Fruit fly (Drosophila melanogaster) whole organism, pupa: ENCODE measurements around the gene CG32284.

ENCODE experiments used
- CG10348 ChIP-seq: fragments of 200-800 bp; sonication (Bioruptor generic); IDR thresholded peaks from 2 replicates; pipeline ENCODE4 v1.3.6; 2022; ENCODE audit warnings: missing biosample characterization, missing genetic modification characterization
- CG12605 ChIP-seq: fragments of 200-800 bp; sonication (Bioruptor generic); IDR thresholded peaks from 2 replicates; pipeline ENCODE4 v1.3.6; 2022; ENCODE audit warnings: missing biosample characterization, missing genetic modification characterization
- CG14655 ChIP-seq: fragments of 200-800 bp; sonication (Bioruptor generic); optimal IDR thresholded peaks from 3 replicates; lab custom pipeline; 2017; ENCODE audit warnings: mild to moderate bottlenecking, missing biosample characterization, missing genetic modification reagents, missing genetic modification characterization
- CG15710 ChIP-seq: fragments of 200-800 bp; sonication (Bioruptor generic); optimal IDR thresholded peaks from 2 replicates; lab custom pipeline; 2018; ENCODE audit warnings: missing biosample characterization, mild to moderate bottlenecking, missing genetic modification characterization, moderate library complexity
- CG17806 ChIP-seq: fragments of 200-800 bp; sonication (Bioruptor generic); optimal IDR thresholded peaks from 2 replicates; lab custom pipeline; 2018; ENCODE audit warnings: missing biosample characterization, mild to moderate bottlenecking, missing genetic modification characterization, moderate library complexity
- CG32121 ChIP-seq: fragments of 200-800 bp; sonication (Bioruptor generic); IDR thresholded peaks from 2 replicates; pipeline ENCODE4 v1.3.6; 2022; ENCODE audit warnings: missing biosample characterization, missing genetic modification characterization
- CG34367 ChIP-seq: fragments of 200-800 bp; sonication (Bioruptor generic); optimal IDR thresholded peaks from 2 replicates; lab custom pipeline; 2018; ENCODE audit warnings: missing biosample characterization, mild to moderate bottlenecking, missing genetic modification characterization
- CG4496 ChIP-seq: fragments of 200-800 bp; sonication (Bioruptor generic); IDR thresholded peaks from 3 replicates; pipeline ENCODE4 v1.3.6; 2022; ENCODE audit warnings: missing biosample characterization, missing genetic modification characterization
- CG8159 ChIP-seq: fragments of 200-800 bp; sonication (Bioruptor generic); optimal IDR thresholded peaks from 3 replicates; lab custom pipeline; 2018; ENCODE audit warnings: missing biosample characterization, mild to moderate bottlenecking, missing genetic modification characterization, moderate library complexity
- CG8301 ChIP-seq: fragments of 200-800 bp; sonication (Bioruptor generic); optimal IDR thresholded peaks from 2 replicates; lab custom pipeline; 2018; ENCODE audit warnings: missing biosample characterization, mild to moderate bottlenecking, missing genetic modification characterization
- CG9948 ChIP-seq: fragments of 200-800 bp; sonication (Bioruptor generic); optimal IDR thresholded peaks from 2 replicates; lab custom pipeline; 2018; ENCODE audit warnings: missing biosample characterization, mild to moderate bottlenecking, missing genetic modification characterization, moderate library complexity
- D1 ChIP-seq: fragments of 200-800 bp; sonication (Bioruptor generic); optimal IDR thresholded peaks from 2 replicates; lab custom pipeline; 2018; ENCODE audit warnings: missing biosample characterization, mild to moderate bottlenecking, missing genetic modification characterization, moderate library complexity
- EcR ChIP-seq: fragments of 200-800 bp; sonication (Bioruptor generic); optimal IDR thresholded peaks from 3 replicates; lab custom pipeline; 2019; ENCODE audit warnings: missing biosample characterization, missing genetic modification characterization, mild to moderate bottlenecking, moderate library complexity, missing genetic modification reagents
- Ets98B ChIP-seq: fragments of 200-800 bp; sonication (Bioruptor generic); IDR thresholded peaks from 2 replicates; pipeline ENCODE4 v1.3.6; 2022; ENCODE audit warnings: missing biosample characterization, missing genetic modification characterization
- Pif1A ChIP-seq: fragments of 200-800 bp; sonication (Bioruptor generic); optimal IDR thresholded peaks from 3 replicates; lab custom pipeline; 2016; ENCODE audit warnings: missing biosample characterization, missing genetic modification characterization
- Pif1B ChIP-seq: fragments of 200-800 bp; sonication (Bioruptor generic); optimal IDR thresholded peaks from 3 replicates; lab custom pipeline; 2016; ENCODE audit warnings: missing biosample characterization, missing genetic modification characterization
- Snoo ChIP-seq: fragments of 200-800 bp; sonication (Bioruptor generic); optimal IDR thresholded peaks from 3 replicates; lab custom pipeline; 2017; ENCODE audit warnings: missing biosample characterization, mild to moderate bottlenecking, missing genetic modification characterization, inconsistent platforms
- fd96Ca ChIP-seq: fragments of 200-800 bp; sonication (Bioruptor generic); IDR thresholded peaks from 3 replicates; pipeline ENCODE4 v1.3.6; 2022; ENCODE audit warnings: missing biosample characterization, missing genetic modification characterization
- gl ChIP-seq: fragments of 200-800 bp; sonication (Bioruptor generic); optimal IDR thresholded peaks from 2 replicates; lab custom pipeline; 2018; ENCODE audit warnings: missing biosample characterization, mild to moderate bottlenecking, missing genetic modification characterization
- rn ChIP-seq: fragments of 200-800 bp; sonication (Bioruptor generic); IDR thresholded peaks from 2 replicates; pipeline ENCODE4 v1.3.6; 2022; ENCODE audit warnings: missing biosample characterization, missing genetic modification characterization

CG32284 gene

DNA sequence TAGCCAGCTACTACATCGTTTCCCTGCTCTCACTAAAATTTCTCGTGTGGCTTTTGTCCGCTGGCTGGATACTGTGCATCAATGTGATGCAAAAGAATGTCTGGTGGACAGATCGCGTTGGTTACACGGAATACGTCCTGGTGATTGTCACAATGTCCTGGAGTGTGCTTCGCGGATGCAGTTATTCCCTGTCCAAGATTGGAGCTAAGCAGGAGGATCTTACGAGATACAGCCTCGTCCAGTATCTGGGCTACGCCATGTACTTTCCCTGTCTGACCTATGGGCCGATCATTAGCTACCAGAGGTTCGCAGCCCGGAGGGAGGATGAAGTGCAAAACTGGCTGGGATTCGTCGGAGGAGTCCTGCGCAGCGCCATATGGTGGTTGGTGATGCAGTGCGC lies 23.9 kb upstream of the CG32284 start:
- TF ChIP-seq CG8301 (tag; lab: Kevin White, UChicago) (no peak), CG32121 (GFP tag; lab: Robert Waterston, UW) (no peak), Ets98B (GFP tag; lab: Robert Waterston, UW) (no peak), CG12605 (GFP tag; lab: Robert Waterston, UW) (no peak)

- TF ChIP-seq Pif1B (no peak), CG4496 (GFP tag; lab: Robert Waterston, UW) (0 out of 3 replicates have a peak, but pooled peaks have one; percentile 58), D1 (tag; lab: Kevin White, UChicago) (no peak), CG32121 (GFP tag; lab: Robert Waterston, UW) (0 out of 2 replicates have a peak, but pooled peaks have one; percentile 37), fd96Ca (GFP tag; lab: Robert Waterston, UW) (peak; percentile 34; the same call in 1 of the 3 replicates), Ets98B (GFP tag; lab: Robert Waterston, UW) (0 out of 2 replicates have a peak, but pooled peaks have one; percentile 19)
Measured at dm6 chr3L:3164951-3165350, 21.5 kb upstream of the CG32284 start, which contains the start of gene CG32280. Gene CG32280 (plus strand): TSS chr3L:3165181.

DNA sequence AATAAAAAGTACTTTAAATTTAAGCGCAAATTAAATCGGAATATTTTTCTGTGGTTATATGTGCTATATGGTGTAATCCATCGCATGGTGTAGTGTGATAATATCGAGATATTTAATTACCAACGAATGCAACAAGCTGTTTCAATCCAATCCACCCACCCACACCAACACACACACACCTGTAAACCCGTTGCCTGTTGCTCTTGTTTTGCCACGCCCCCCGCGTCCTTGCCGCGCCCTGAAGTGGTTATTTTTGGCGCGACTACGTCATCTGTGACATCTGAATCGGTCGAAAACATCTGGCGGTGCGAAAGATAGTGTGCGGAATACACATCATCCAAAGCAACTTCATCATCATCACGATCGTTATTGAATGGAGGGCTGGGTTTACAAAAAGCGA lies 21.1 kb upstream of the CG32284 start:
- TF ChIP-seq CG15710 (tag; lab: Kevin White, UChicago) (no peak), EcR (peak; percentile 35)

DNA sequence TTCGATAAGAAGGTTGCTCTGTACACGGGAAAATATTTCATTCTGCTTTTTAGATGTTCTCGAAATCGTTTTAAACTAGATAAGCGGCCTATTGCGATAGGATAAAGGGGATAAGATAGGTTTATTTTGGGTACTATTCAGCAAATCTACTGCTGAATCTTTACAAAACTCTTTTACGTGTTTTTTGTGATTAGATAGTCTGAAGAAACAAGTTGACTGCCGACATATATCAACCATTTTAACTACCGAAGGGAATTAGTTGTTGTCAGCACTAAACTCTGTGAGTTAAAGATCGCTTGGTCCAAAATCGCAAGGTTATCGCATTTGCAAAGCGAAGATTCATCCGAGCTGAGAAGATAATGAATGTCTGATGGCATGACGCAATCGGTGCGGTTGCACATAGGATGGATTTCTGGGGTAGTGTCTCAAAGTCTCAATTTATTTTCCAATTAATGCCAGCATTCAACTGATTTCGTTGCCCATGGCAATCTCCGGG lies 20.2 kb upstream of the CG32284 start, which contains the start of gene Asciz:
Asciz (minus strand) TSS at position 51 of the 496 bp plus-strand sequence.
- TF ChIP-seq CG15710 (tag; lab: Kevin White, UChicago): no peak
- TF ChIP-seq CG34367: no peak
- TF ChIP-seq CG8301 (tag; lab: Kevin White, UChicago): no peak
- TF ChIP-seq CG14655: no peak
- no peak for TF ChIP-seq Pif1A (GFP tag; lab: Kevin White, UChicago)
- TF ChIP-seq CG10348 (GFP tag; lab: Robert Waterston, UW): no peak
- TF ChIP-seq fd96Ca (GFP tag; lab: Robert Waterston, UW): no peak

- TF ChIP-seq CG4496 (GFP tag; lab: Robert Waterston, UW) (no peak), Snoo (tag; lab: Kevin White, UChicago) (no peak), gl (tag; lab: Kevin White, UChicago) (no peak), EcR (no peak), rn (GFP tag; lab: Robert Waterston, UW) (no peak), Ets98B (GFP tag; lab: Robert Waterston, UW) (no peak), CG17806 (tag; lab: Kevin White, UChicago) (no peak), CG8159 (no peak), CG15710 (tag; lab: Kevin White, UChicago) (no peak), CG10348 (GFP tag; lab: Robert Waterston, UW) (no peak), CG32121 (GFP tag; lab: Robert Waterston, UW) (no peak), CG14655 (no peak)
Measured at dm6 chr3L:3169107-3169506, 17.4 kb upstream of the CG32284 start, which contains the start of the genes CG32278 and CG32281. Gene CG32278 (plus strand): TSS chr3L:3169286. Gene CG32281 (plus strand): TSS chr3L:3169375.

- TF ChIP-seq CG10348 (GFP tag; lab: Robert Waterston, UW) (no peak), CG4496 (GFP tag; lab: Robert Waterston, UW) (no peak), CG12605 (GFP tag; lab: Robert Waterston, UW) (no peak), CG8301 (tag; lab: Kevin White, UChicago) (no peak)
Measured at dm6 chr3L:3172445-3172844, 14.0 kb upstream of the CG32284 start, which contains the start of gene CG14963. Gene CG14963 (minus strand): TSS chr3L:3172545.

- TF ChIP-seq D1 (tag; lab: Kevin White, UChicago) (no peak), gl (tag; lab: Kevin White, UChicago) (no peak), CG32121 (GFP tag; lab: Robert Waterston, UW) (no peak), CG15710 (tag; lab: Kevin White, UChicago) (no peak), Pif1B (no peak), fd96Ca (GFP tag; lab: Robert Waterston, UW) (no peak), CG8159 (no peak), Snoo (tag; lab: Kevin White, UChicago) (no peak), EcR (no peak), CG14655 (no peak), rn (GFP tag; lab: Robert Waterston, UW) (no peak)
Measured at dm6 chr3L:3177872-3178271, 8.6 kb upstream of the CG32284 start.

- TF ChIP-seq D1 (tag; lab: Kevin White, UChicago): no peak
- peak; percentile 16; the same call in 1 of the 2 replicates for TF ChIP-seq CG10348 (GFP tag; lab: Robert Waterston, UW)
- TF ChIP-seq CG17806 (tag; lab: Kevin White, UChicago): no peak
- no peak for TF ChIP-seq CG9948
- TF ChIP-seq CG32121 (GFP tag; lab: Robert Waterston, UW): peak; percentile 35; the same call in 1 of the 2 replicates
- TF ChIP-seq Pif1B: no peak
- no peak for TF ChIP-seq Ets98B (GFP tag; lab: Robert Waterston, UW)
- no peak for TF ChIP-seq CG12605 (GFP tag; lab: Robert Waterston, UW)
- no peak for TF ChIP-seq CG34367
- no peak for TF ChIP-seq rn (GFP tag; lab: Robert Waterston, UW)
- TF ChIP-seq EcR: peak; percentile 7
- TF ChIP-seq CG4496 (GFP tag; lab: Robert Waterston, UW): no peak
- TF ChIP-seq CG15710 (tag; lab: Kevin White, UChicago): no peak
- TF ChIP-seq fd96Ca (GFP tag; lab: Robert Waterston, UW): 0 out of 3 replicates have a peak, but pooled peaks have one; percentile 53
- no peak for TF ChIP-seq CG8301 (tag; lab: Kevin White, UChicago)
- no peak for TF ChIP-seq Snoo (tag; lab: Kevin White, UChicago)
- TF ChIP-seq, all 21 proteins: peak for 4
Measured at dm6 chr3L:3178530-3179096, 7.9 kb upstream of the CG32284 start, which contains the start of the genes MnM and Girdin. Gene MnM (minus strand): TSS chr3L:3178580. Gene Girdin (plus strand): TSS chr3L:3178930.
